Fruit fly (Drosophila melanogaster): Measurements from ENCODE around the gene CG31624.

Gene CG31624

DNA sequence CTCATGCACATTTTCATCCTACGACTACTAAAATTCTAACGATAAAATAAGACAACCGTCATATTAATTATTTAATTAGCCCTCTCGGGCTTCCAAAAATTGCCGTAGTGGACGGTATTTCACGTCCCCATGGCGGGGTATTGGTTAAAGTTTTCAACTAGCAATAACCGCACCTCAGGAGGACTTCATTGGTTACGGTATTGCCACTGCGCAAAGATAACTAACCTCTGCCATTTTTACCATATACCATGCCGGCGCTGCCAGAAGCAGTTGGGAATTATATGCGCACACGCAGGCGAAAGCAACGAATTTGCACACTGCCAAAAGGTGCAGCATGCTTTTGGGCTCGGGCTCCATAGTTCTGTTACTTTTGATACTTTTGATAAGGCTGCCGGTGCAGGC, 14.8 kb upstream of the CG31624 start (continued):
- TF ChIP-seq NFAT (GFP tag; IDR thresholded peaks at IDR 0.05) (peak; percentile 64), CG6765 (GFP tag; optimal IDR thresholded peaks at IDR 0.05) (no peak), run (tag; optimal IDR thresholded peaks at IDR 0.05) (no peak), twi (tag; optimal IDR thresholded peaks at IDR 0.05) (no peak), CG2875 (GFP tag; optimal IDR thresholded peaks at IDR 0.05) (no peak), E2f1 (GFP tag; IDR thresholded peaks at IDR 0.05) (0 out of 2 replicates have a peak, but pooled peaks have one; percentile 26), Mes4 (GFP tag; optimal IDR thresholded peaks at IDR 0.05) (no peak), Atf6 (GFP tag; IDR thresholded peaks at IDR 0.05) (peak; percentile 27), CG10431 (GFP tag; optimal IDR thresholded peaks at IDR 0.05) (peak; percentile 22), CG16813 (GFP tag; IDR thresholded peaks at IDR 0.05; ENCODE audit: partially characterized antibody) (peak; percentile 32; the same call in 1 of the 3 replicates), CG11723 (GFP tag; optimal IDR thresholded peaks at IDR 0.05) (no peak), CG6854 (GFP tag; optimal IDR thresholded peaks at IDR 0.05) (no peak), bsh (GFP tag; optimal IDR thresholded peaks at IDR 0.05) (no peak), Dbx (GFP tag; IDR thresholded peaks at IDR 0.05) (peak; percentile 55), D (optimal IDR thresholded peaks at IDR 0.05) (no peak), D (GFP tag; optimal IDR thresholded peaks at IDR 0.05) (no peak), sisA (GFP tag; IDR thresholded peaks at IDR 0.05) (peak; percentile 22; the same call in 1 of the 2 replicates), ems (GFP tag; optimal IDR thresholded peaks at IDR 0.05) (peak; percentile 48), aop (GFP tag; IDR thresholded peaks at IDR 0.05) (no peak), bcd (GFP tag; optimal IDR thresholded peaks at IDR 0.05) (peak; percentile 36), wek (GFP tag; optimal IDR thresholded peaks at IDR 0.05) (no peak), slp2 (GFP tag; optimal IDR thresholded peaks at IDR 0.05) (no peak), ro (GFP tag; IDR thresholded peaks at IDR 0.05) (0 out of 2 replicates have a peak, but pooled peaks have one; percentile 25), CG8944 (GFP tag; optimal IDR thresholded peaks at IDR 0.05) (peak; percentile 47), gcm (GFP tag; optimal IDR thresholded peaks at IDR 0.05) (no peak), chn (GFP tag; optimal IDR thresholded peaks at IDR 0.05) (peak; percentile 41), jing (GFP tag; optimal IDR thresholded peaks at IDR 0.05) (no peak), Dp (GFP tag; optimal IDR thresholded peaks at IDR 0.05) (no peak), Xrp1 (GFP tag; IDR thresholded peaks at IDR 0.05) (peak; percentile 52), CG11504 (tag; optimal IDR thresholded peaks at IDR 0.05) (no peak), CG16863 (GFP tag; optimal IDR thresholded peaks at IDR 0.05) (peak; percentile 31), kni (GFP tag; optimal IDR thresholded peaks at IDR 0.05) (no peak), onecut (GFP tag; IDR thresholded peaks at IDR 0.05) (peak; percentile 47), CG2712 (tag; optimal IDR thresholded peaks at IDR 0.05) (no peak), CHES-1-like (GFP tag; optimal IDR thresholded peaks at IDR 0.05) (peak; percentile 40), gro (GFP tag; optimal IDR thresholded peaks at IDR 0.05) (peak; percentile 4), mam (GFP tag; optimal IDR thresholded peaks at IDR 0.05) (peak; percentile 19), CG4730 (GFP tag; IDR thresholded peaks at IDR 0.05) (no peak), Dad (GFP tag; optimal IDR thresholded peaks at IDR 0.05) (no peak), zfh1 (GFP tag; IDR thresholded peaks at IDR 0.05) (peak; percentile 77; the same call in 2 of the 3 replicates), tx (GFP tag; optimal IDR thresholded peaks at IDR 0.05) (peak; percentile 15), CG4617 (GFP tag; optimal IDR thresholded peaks at IDR 0.05; ENCODE audit: borderline replicate concordance) (no peak), grn (GFP tag; optimal IDR thresholded peaks at IDR 0.05) (no peak), MTF-1 (GFP tag; optimal IDR thresholded peaks at IDR 0.05; ENCODE audit: borderline replicate concordance) (peak; percentile 49), gsb-n (tag; optimal IDR thresholded peaks at IDR 0.05) (peak; percentile 12), Bteb2 (GFP tag; optimal IDR thresholded peaks at IDR 0.05) (peak; percentile 0), Bdp1 (GFP tag; optimal IDR thresholded peaks at IDR 0.05) (no peak), Lim3 (GFP tag; IDR thresholded peaks at IDR 0.05) (no peak), wor (GFP tag; IDR thresholded peaks at IDR 0.05) (no peak), cato (GFP tag; optimal IDR thresholded peaks at IDR 0.05; ENCODE audit: borderline replicate concordance) (no peak), Doc2 (GFP tag; IDR thresholded peaks at IDR 0.05) (no peak), sd (tag; optimal IDR thresholded peaks at IDR 0.05) (no peak)
